Worm (Caenorhabditis elegans) whole organism, L2 larva: ENCODE data around the gene ldb-1.

Experiments used
- alr-1 ChIP-seq: fragments of 150-350 bp; optimal IDR thresholded peaks from 2 replicates; lab custom pipeline; 2014; ENCODE audit warnings: missing biosample characterization, missing genetic modification characterization
- aly-2 ChIP-seq: fragments of 150-350 bp; optimal IDR thresholded peaks from 2 replicates; lab custom pipeline; 2014; ENCODE audit warnings: missing biosample characterization, missing genetic modification characterization
- elt-1 ChIP-seq: fragments of 150-350 bp; optimal IDR thresholded peaks from 2 replicates; lab custom pipeline; 2014; ENCODE audit warnings: missing biosample characterization, missing genetic modification characterization
- fos-1 ChIP-seq: fragments of 150-350 bp; optimal IDR thresholded peaks from 2 replicates; lab custom pipeline; 2014; ENCODE audit warnings: missing biosample characterization, missing genetic modification characterization
- lin-13 ChIP-seq: fragments of 150-350 bp; optimal IDR thresholded peaks from 2 replicates; lab custom pipeline; 2014; ENCODE audit warnings: missing biosample characterization, missing genetic modification reagents, missing genetic modification characterization
- mdl-1 ChIP-seq, 2 experiments: fragments of 150-350 bp in 1 of 2; sonication (generic microtip) in 1 of 2; optimal IDR thresholded peaks; 2 replicates each; lab custom pipeline; 2017; ENCODE audit warnings: missing biosample characterization in 2 of 2, missing genetic modification characterization in 2 of 2
- nhr-12 ChIP-seq: fragments of 150-350 bp; optimal IDR thresholded peaks from 2 replicates; lab custom pipeline; 2014; ENCODE audit warnings: missing biosample characterization, missing genetic modification characterization
- nhr-23 ChIP-seq: fragments of 150-350 bp; optimal IDR thresholded peaks from 2 replicates; lab custom pipeline; 2014; ENCODE audit warnings: missing biosample characterization, missing genetic modification reagents, missing genetic modification characterization
- nhr-237 ChIP-seq: fragments of 150-350 bp; optimal IDR thresholded peaks from 2 replicates; lab custom pipeline; 2014; ENCODE audit warnings: missing biosample characterization, missing genetic modification characterization
- nhr-77 ChIP-seq: fragments of 150-350 bp; optimal IDR thresholded peaks from 2 replicates; lab custom pipeline; 2014; ENCODE audit warnings: missing biosample characterization, missing genetic modification characterization
- skn-1 ChIP-seq: sonication (generic microtip); optimal IDR thresholded peaks from 2 replicates; lab custom pipeline; 2017; ENCODE audit warnings: missing biosample characterization, missing genetic modification characterization
- snpc-4 ChIP-seq: fragments of 150-350 bp; optimal IDR thresholded peaks from 2 replicates; lab custom pipeline; 2014; ENCODE audit warnings: missing biosample characterization, missing genetic modification characterization
- unc-62 ChIP-seq: fragments of 150-350 bp; optimal IDR thresholded peaks from 2 replicates; lab custom pipeline; 2014; ENCODE audit warnings: missing biosample characterization, missing genetic modification reagents, missing genetic modification characterization
- zag-1 ChIP-seq: fragments of 150-350 bp; optimal IDR thresholded peaks from 2 replicates; lab custom pipeline; 2014; ENCODE audit warnings: missing biosample characterization, missing genetic modification characterization

DNA sequence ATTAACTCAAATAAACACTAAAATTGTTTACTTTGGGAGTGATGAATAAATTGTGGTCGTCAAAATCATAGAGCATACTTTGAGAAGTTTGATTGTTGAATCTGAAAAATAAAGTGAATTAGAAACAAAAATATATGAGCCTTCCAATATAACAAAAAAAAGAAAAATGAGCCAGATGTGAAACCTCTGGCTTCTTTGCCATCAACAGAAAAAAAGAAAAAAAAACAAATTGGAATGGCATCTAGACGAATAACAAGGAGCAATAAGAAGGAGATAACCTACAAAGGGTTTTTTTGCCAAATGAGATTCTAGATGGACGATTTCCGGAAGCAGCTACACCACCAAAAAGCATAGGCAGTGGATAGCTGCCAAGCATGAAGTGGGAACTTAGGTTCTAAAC, 18.2 kb upstream of the ldb-1 start, which contains the start of gene F58A3.4:
- TF ChIP-seq alr-1 (tag; lab: Kevin White, UChicago) (no peak), aly-2 (tag; lab: Kevin White, UChicago) (no peak), nhr-77 (tag; lab: Kevin White, UChicago) (no peak), unc-62 (GFP tag; lab: Kevin White, UChicago) (no peak), nhr-12 (no peak), zag-1 (tag; lab: Kevin White, UChicago) (no peak), mdl-1 (tag; optimal IDR thresholded peaks at IDR 0.05; lab: Kevin White, UChicago) (no peak), lin-13 (GFP tag; lab: Kevin White, UChicago) (no peak), skn-1 (tag; lab: Kevin White, UChicago) (no peak), snpc-4 (tag; lab: Kevin White, UChicago) (no peak), nhr-237 (no peak), nhr-23 (tag; lab: Kevin White, UChicago) (no peak), elt-1 (tag; lab: Kevin White, UChicago) (no peak), fos-1 (tag; lab: Kevin White, UChicago) (no peak)
